Fruit fly (Drosophila melanogaster) whole organism, embryonic: Measurements from ENCODE around the gene Tom70.
A peak's percentile ranks its signal among the peaks of the same experiment; 100 is the strongest.

ENCODE experiments used
- ATbp ChIP-seq: fragments of 200-800 bp; sonication (Bioruptor generic); optimal IDR thresholded peaks from 2 replicates; lab custom pipeline; 2017; ENCODE audit warnings: missing biosample characterization, mild to moderate bottlenecking, missing genetic modification characterization, missing genetic modification reagents
- Antp ChIP-seq: fragments of 200-800 bp; sonication (Bioruptor generic); optimal IDR thresholded peaks from 3 replicates; lab custom pipeline; 2016; ENCODE audit warnings: missing biosample characterization, missing genetic modification characterization
- Atf6 ChIP-seq: fragments of 200-800 bp; sonication (Bioruptor generic); IDR thresholded peaks from 2 replicates; pipeline ENCODE4 v1.3.6; 2022; ENCODE audit warnings: missing biosample characterization, missing genetic modification characterization
- Bgb ChIP-seq: fragments of 200-800 bp; sonication (Bioruptor generic); IDR thresholded peaks from 2 replicates; pipeline ENCODE4 v1.3.6; 2022; ENCODE audit warnings: missing biosample characterization, missing genetic modification characterization; ENCODE audit not compliant: partially characterized antibody
- CG11504 ChIP-seq: fragments of 200-800 bp; sonication (Bioruptor generic); optimal IDR thresholded peaks from 3 replicates; lab custom pipeline; 2019; ENCODE audit warnings: missing biosample characterization, mild to moderate bottlenecking, missing genetic modification characterization, moderate library complexity
- CG14014 ChIP-seq: fragments of 200-800 bp; sonication (Bioruptor generic); IDR thresholded peaks from 2 replicates; pipeline ENCODE4 v1.3.6; 2022; ENCODE audit warnings: missing biosample characterization, missing genetic modification characterization
- CG14050 ChIP-seq: fragments of 200-800 bp; sonication (Bioruptor generic); IDR thresholded peaks from 3 replicates; pipeline ENCODE4 v1.3.6; 2022; ENCODE audit warnings: missing biosample characterization, missing genetic modification characterization
- CG17328 ChIP-seq: fragments of 200-800 bp; sonication (Bioruptor generic); IDR thresholded peaks from 2 replicates; pipeline ENCODE4 v1.3.6; 2022; ENCODE audit warnings: missing biosample characterization, missing genetic modification characterization
- CG17385 ChIP-seq: fragments of 200-800 bp; sonication (Bioruptor generic); optimal IDR thresholded peaks from 3 replicates; lab custom pipeline; 2018; ENCODE audit warnings: missing biosample characterization, mild to moderate bottlenecking, missing genetic modification characterization
- CG18262 ChIP-seq: fragments of 200-800 bp; optimal IDR thresholded peaks from 3 replicates; lab custom pipeline; 2019; ENCODE audit warnings: missing biosample characterization, mild to moderate bottlenecking, missing genetic modification characterization, moderate library complexity
- CG1832 ChIP-seq: fragments of 200-800 bp; sonication (Bioruptor generic); optimal IDR thresholded peaks from 2 replicates; lab custom pipeline; 2017; ENCODE audit warnings: missing biosample characterization, mild to moderate bottlenecking, missing genetic modification characterization, inconsistent platforms
- CG18476 ChIP-seq: fragments of 200-800 bp; sonication (Bioruptor generic); optimal IDR thresholded peaks from 2 replicates; lab custom pipeline; 2016; ENCODE audit warnings: missing biosample characterization, mild to moderate bottlenecking, missing genetic modification characterization
- CG2116 ChIP-seq: fragments of 200-800 bp; sonication (Bioruptor generic); optimal IDR thresholded peaks from 3 replicates; lab custom pipeline; 2018; ENCODE audit warnings: missing biosample characterization, mild to moderate bottlenecking, missing genetic modification characterization
- CG2712 ChIP-seq: fragments of 200-800 bp; optimal IDR thresholded peaks from 3 replicates; lab custom pipeline; 2019; ENCODE audit warnings: missing biosample characterization, mild to moderate bottlenecking, missing genetic modification characterization, moderate library complexity
- CG31441 ChIP-seq: fragments of 200-800 bp; sonication (Bioruptor generic); IDR thresholded peaks from 2 replicates; pipeline ENCODE4 v1.3.6; 2022; ENCODE audit warnings: missing biosample characterization, missing genetic modification characterization
- CG8765 ChIP-seq: fragments of 200-800 bp; sonication (Bioruptor generic); IDR thresholded peaks from 2 replicates; pipeline ENCODE4 v1.3.6; 2022; ENCODE audit warnings: missing biosample characterization, missing genetic modification characterization
- CG9437 ChIP-seq: fragments of 200-800 bp; sonication (Bioruptor generic); optimal IDR thresholded peaks from 2 replicates; lab custom pipeline; 2018; ENCODE audit warnings: missing biosample characterization, mild to moderate bottlenecking, missing genetic modification characterization
- D19B ChIP-seq: fragments of 200-800 bp; sonication (Bioruptor generic); optimal IDR thresholded peaks from 2 replicates; lab custom pipeline; 2017; ENCODE audit warnings: missing biosample characterization, mild to moderate bottlenecking, missing genetic modification characterization
- ERR ChIP-seq: fragments of 200-800 bp; sonication (Bioruptor generic); optimal IDR thresholded peaks from 2 replicates; lab custom pipeline; 2016; ENCODE audit warnings: missing biosample characterization, missing genetic modification characterization
- Ets97D ChIP-seq: fragments of 200-800 bp; sonication (Bioruptor generic); optimal IDR thresholded peaks from 3 replicates; lab custom pipeline; 2016; ENCODE audit warnings: missing biosample characterization, missing genetic modification characterization
- Gug ChIP-seq: fragments of 200-800 bp; sonication (Bioruptor generic); IDR thresholded peaks from 4 replicates; pipeline ENCODE4 v1.3.6; 2022; ENCODE audit warnings: missing biosample characterization, missing genetic modification characterization
- Hsf ChIP-seq: fragments of 200-800 bp; sonication (Bioruptor generic); optimal IDR thresholded peaks from 3 replicates; lab custom pipeline; 2016; ENCODE audit warnings: missing biosample characterization, missing genetic modification characterization
- Kr ChIP-seq: fragments of 200-800 bp; sonication (Bioruptor generic); optimal IDR thresholded peaks from 2 replicates; lab custom pipeline; 2017; ENCODE audit warnings: missing biosample characterization, mild to moderate bottlenecking, missing genetic modification characterization
- Mad ChIP-seq: fragments of 200-800 bp; sonication (Bioruptor generic); optimal IDR thresholded peaks from 2 replicates; lab custom pipeline; 2016; ENCODE audit warnings: missing biosample characterization, missing genetic modification characterization
- Oli ChIP-seq: fragments of 200-800 bp; sonication (Bioruptor generic); optimal IDR thresholded peaks from 2 replicates; lab custom pipeline; 2018; ENCODE audit warnings: missing biosample characterization, mild to moderate bottlenecking, missing genetic modification characterization, moderate library complexity
- PHDP ChIP-seq: fragments of 200-800 bp; sonication (Bioruptor generic); optimal IDR thresholded peaks from 3 replicates; lab custom pipeline; 2018; ENCODE audit warnings: missing biosample characterization, mild to moderate bottlenecking, missing genetic modification characterization, moderate library complexity
- Rx ChIP-seq: fragments of 200-800 bp; sonication (Bioruptor generic); IDR thresholded peaks from 2 replicates; pipeline ENCODE4 v1.3.6; 2022; ENCODE audit warnings: missing biosample characterization, missing genetic modification characterization
- TFAM ChIP-seq: fragments of 200-800 bp; sonication (Bioruptor generic); optimal IDR thresholded peaks from 2 replicates; lab custom pipeline; 2017; ENCODE audit warnings: missing biosample characterization, missing genetic modification characterization, inconsistent platforms
- bcd ChIP-seq: fragments of 200-800 bp; sonication (Bioruptor generic); optimal IDR thresholded peaks from 2 replicates; lab custom pipeline; 2017; ENCODE audit warnings: missing biosample characterization, mild to moderate bottlenecking, missing genetic modification characterization
- bowl ChIP-seq: fragments of 200-800 bp; sonication (Bioruptor generic); IDR thresholded peaks from 2 replicates; pipeline ENCODE4 v1.3.6; 2022; ENCODE audit warnings: missing biosample characterization, missing genetic modification characterization
- cwo ChIP-seq: fragments of 200-800 bp; sonication (Bioruptor generic); optimal IDR thresholded peaks from 3 replicates; lab custom pipeline; 2017; ENCODE audit warnings: missing biosample characterization, missing genetic modification characterization, mild to moderate bottlenecking, moderate library complexity, missing genetic modification reagents
- eyg ChIP-seq: fragments of 200-800 bp; sonication (Bioruptor generic); optimal IDR thresholded peaks from 3 replicates; lab custom pipeline; 2016; ENCODE audit warnings: missing biosample characterization, missing genetic modification characterization
- ind ChIP-seq: fragments of 200-800 bp; sonication (Bioruptor generic); optimal IDR thresholded peaks from 3 replicates; lab custom pipeline; 2016; ENCODE audit warnings: missing biosample characterization, missing genetic modification characterization
- ken ChIP-seq: fragments of 200-800 bp; sonication (Bioruptor generic); IDR thresholded peaks from 3 replicates; pipeline ENCODE4 v1.3.6; 2022; ENCODE audit warnings: missing biosample characterization, missing genetic modification characterization
- lola ChIP-seq, 3 experiments: fragments of >200 bp in 2 of 3; fragments of 200-800 bp in 1 of 3; sonication (Bioruptor generic) in 1 of 3; optimal IDR thresholded peaks; 2 replicates each; lab custom pipeline; 2017 to 2019; ENCODE audit warnings: missing biosample characterization in 3 of 3, missing genetic modification characterization in 3 of 3, mild to moderate bottlenecking in 1 of 3, moderate library complexity in 1 of 3
- nmo ChIP-seq: fragments of 200-800 bp; sonication (Bioruptor generic); optimal IDR thresholded peaks from 2 replicates; lab custom pipeline; 2018; ENCODE audit warnings: missing biosample characterization, mild to moderate bottlenecking, missing genetic modification characterization, moderate library complexity
- oc ChIP-seq: fragments of 200-800 bp; sonication (Bioruptor generic); optimal IDR thresholded peaks from 2 replicates; lab custom pipeline; 2018; ENCODE audit warnings: missing biosample characterization, mild to moderate bottlenecking, missing genetic modification characterization, moderate library complexity
- org-1 ChIP-seq: fragments of 200-800 bp; sonication (Bioruptor generic); optimal IDR thresholded peaks from 2 replicates; lab custom pipeline; 2017; ENCODE audit warnings: missing biosample characterization, missing genetic modification characterization
- repo ChIP-seq: fragments of 200-800 bp; sonication (Bioruptor generic); optimal IDR thresholded peaks from 2 replicates; lab custom pipeline; 2016; ENCODE audit warnings: missing biosample characterization, missing genetic modification characterization
- ro ChIP-seq: fragments of 200-800 bp; sonication (Bioruptor generic); IDR thresholded peaks from 2 replicates; pipeline ENCODE4 v1.3.6; 2022; ENCODE audit warnings: missing biosample characterization, missing genetic modification characterization
- sc ChIP-seq, 3 experiments: fragments of >200 bp in 2 of 3; fragments of 200-800 bp in 1 of 3; sonication (Bioruptor generic) in 1 of 3; optimal IDR thresholded peaks; 2 replicates in 2 of 3; 3 replicates in 1 of 3; lab custom pipeline; 2017; ENCODE audit warnings: mild to moderate bottlenecking in 1 of 3, missing biosample characterization in 1 of 3, missing genetic modification characterization in 1 of 3, missing genetic modification reagents in 1 of 3
- sens ChIP-seq: fragments of 200-800 bp; sonication (Bioruptor generic); peaks from one replicate; lab custom pipeline; 2016; ENCODE audit warnings: missing biosample characterization, missing genetic modification characterization
- sr ChIP-seq: fragments of 200-800 bp; sonication (Bioruptor generic); IDR thresholded peaks from 3 replicates; pipeline ENCODE4 v1.3.6; 2022; ENCODE audit warnings: missing biosample characterization, missing genetic modification characterization
- tna ChIP-seq: fragments of 200-800 bp; sonication (Bioruptor generic); IDR thresholded peaks from 2 replicates; pipeline ENCODE4 v1.3.6; 2022; ENCODE audit warnings: missing biosample characterization, missing genetic modification characterization; ENCODE audit not compliant: partially characterized antibody
- vvl ChIP-seq: fragments of 200-800 bp; sonication (Bioruptor generic); IDR thresholded peaks from 2 replicates; pipeline ENCODE4 v1.3.6; 2022; ENCODE audit warnings: missing biosample characterization, missing genetic modification characterization
- yki ChIP-seq: fragments of >200 bp; optimal IDR thresholded peaks from 3 replicates; lab custom pipeline; 2018
- z ChIP-seq: fragments of 200-800 bp; sonication (Bioruptor generic); IDR thresholded peaks from 3 replicates; pipeline ENCODE4 v1.3.6; 2022; ENCODE audit warnings: missing biosample characterization, missing genetic modification characterization
- zen2 ChIP-seq: fragments of 200-800 bp; sonication (Bioruptor generic); IDR thresholded peaks from 3 replicates; pipeline ENCODE4 v1.3.6; 2022; ENCODE audit warnings: missing biosample characterization, missing genetic modification characterization; ENCODE audit not compliant: partially characterized antibody

Gene Tom70

dm6 chr2L:12026458-12027431 is 11.6 kb downstream of the Tom70 start (continued):
- TF ChIP-seq Kr (GFP tag; lab: Kevin White, UChicago) (no peak), CG2712 (tag; lab: Kevin White, UChicago) (peak; percentile 53), vvl (GFP tag; lab: Robert Waterston, UW) (no peak; the same call in 1 of the 2 replicates), CG8765 (GFP tag; lab: Robert Waterston, UW) (no peak), Hsf (peak; percentile 52), sr (GFP tag; lab: Robert Waterston, UW) (no peak), org-1 (GFP tag; lab: Kevin White, UChicago) (peak; percentile 63), oc (peak; percentile 36), CG31441 (GFP tag; lab: Robert Waterston, UW) (peak; percentile 67), CG18476 (GFP tag; lab: Kevin White, UChicago) (peak; percentile 35), ERR (GFP tag; lab: Kevin White, UChicago) (no peak), repo (GFP tag; lab: Kevin White, UChicago) (no peak), Mad (GFP tag; lab: Kevin White, UChicago) (no peak), ind (peak; percentile 38), zen2 (GFP tag; lab: Robert Waterston, UW) (0 out of 3 replicates have a peak, but pooled peaks have one; percentile 29), ro (GFP tag; lab: Robert Waterston, UW) (no peak), z (GFP tag; lab: Robert Waterston, UW) (no peak), TFAM (no peak), eyg (GFP tag; lab: Kevin White, UChicago) (no peak), CG11504 (tag; lab: Kevin White, UChicago) (peak; percentile 72), D19B (GFP tag; lab: Kevin White, UChicago) (no peak), Rx (GFP tag; lab: Robert Waterston, UW) (peak; percentile 33; the same call in 1 of the 2 replicates), ken (GFP tag; lab: Robert Waterston, UW) (peak; percentile 55; the same call in 2 of the 3 replicates), CG2116 (GFP tag; lab: Kevin White, UChicago) (peak; percentile 30), sens (peak; percentile 68), Oli (tag; lab: Kevin White, UChicago) (peak; percentile 83), Gug (peak; percentile 35), CG17385 (GFP tag; lab: Kevin White, UChicago) (peak; percentile 59), lola (GFP tag; optimal IDR thresholded peaks at IDR 0.05; lab: Kevin White, UChicago) (peak in 1 of 3 experiments; percentile 75), CG9437 (peak; percentile 83), cwo (GFP tag; lab: Kevin White, UChicago) (peak; percentile 1), CG18262 (peak; percentile 79), Bgb (GFP tag; lab: Robert Waterston, UW) (0 out of 2 replicates have a peak, but pooled peaks have one; percentile 35), ATbp (GFP tag; lab: Kevin White, UChicago) (peak; percentile 41), CG14014 (GFP tag; lab: Robert Waterston, UW) (0 out of 2 replicates have a peak, but pooled peaks have one; percentile 40), Ets97D (GFP tag; lab: Kevin White, UChicago) (no peak), CG1832 (GFP tag; lab: Kevin White, UChicago) (no peak), yki (lab: Kevin White, UChicago) (no peak), sc (optimal IDR thresholded peaks at IDR 0.05; lab: Kevin White, UChicago) (no peak), sc (GFP tag; optimal IDR thresholded peaks at IDR 0.05; lab: Kevin White, UChicago) (peak; percentile 60), Antp (GFP tag; lab: Kevin White, UChicago) (no peak), PHDP (tag; lab: Kevin White, UChicago) (peak; percentile 52), tna (no peak), CG14050 (GFP tag; lab: Robert Waterston, UW) (peak; percentile 9; the same call in 1 of the 3 replicates), Atf6 (GFP tag; lab: Robert Waterston, UW) (0 out of 2 replicates have a peak, but pooled peaks have one; percentile 7), CG17328 (GFP tag; lab: Robert Waterston, UW) (peak; percentile 47; the same call in 1 of the 2 replicates), bowl (GFP tag; lab: Robert Waterston, UW) (no peak), nmo (GFP tag; lab: Kevin White, UChicago) (peak; percentile 78), bcd (peak; percentile 60)
